Fruit fly (Drosophila melanogaster) whole organism: ENCODE results near the gene Uggt.

Experiments
- CG8478 ChIP-seq: fragments of >200 bp; optimal IDR thresholded peaks from 2 replicates; lab custom pipeline; 2018; ENCODE audit warnings: inconsistent platforms
- Dll ChIP-seq: fragments of >200 bp; optimal IDR thresholded peaks from 2 replicates; lab custom pipeline; 2017
- EcR ChIP-seq, 2 experiments: fragments of >200 bp; optimal IDR thresholded peaks; 2 replicates each; lab custom pipeline; 2017; ENCODE audit warnings: missing biosample characterization in 2 of 2, missing genetic modification characterization in 2 of 2, missing genetic modification reagents in 2 of 2
- pan ChIP-seq: fragments of >200 bp; optimal IDR thresholded peaks from 2 replicates; lab custom pipeline; 2017
- psq ChIP-seq: fragments of >200 bp; optimal IDR thresholded peaks from 2 replicates; lab custom pipeline; 2017
- usp ChIP-seq: fragments of >200 bp; optimal IDR thresholded peaks from 2 replicates; lab custom pipeline; 2017; ENCODE audit warnings: missing biosample characterization, missing genetic modification characterization, mixed read lengths

Uggt gene

dm6 chr3L:18861893-18862292 is 10.7 kb upstream of the Uggt start:
- TF ChIP-seq psq (lab: Kevin White, UChicago) (no peak), CG8478 (lab: Kevin White, UChicago) (no peak), Dll (lab: Kevin White, UChicago) (no peak), usp (GFP tag; lab: Kevin White, UChicago) (no peak), EcR (GFP tag; optimal IDR thresholded peaks at IDR 0.05; lab: Kevin White, UChicago) (no peak), pan (lab: Kevin White, UChicago) (no peak)

DNA sequence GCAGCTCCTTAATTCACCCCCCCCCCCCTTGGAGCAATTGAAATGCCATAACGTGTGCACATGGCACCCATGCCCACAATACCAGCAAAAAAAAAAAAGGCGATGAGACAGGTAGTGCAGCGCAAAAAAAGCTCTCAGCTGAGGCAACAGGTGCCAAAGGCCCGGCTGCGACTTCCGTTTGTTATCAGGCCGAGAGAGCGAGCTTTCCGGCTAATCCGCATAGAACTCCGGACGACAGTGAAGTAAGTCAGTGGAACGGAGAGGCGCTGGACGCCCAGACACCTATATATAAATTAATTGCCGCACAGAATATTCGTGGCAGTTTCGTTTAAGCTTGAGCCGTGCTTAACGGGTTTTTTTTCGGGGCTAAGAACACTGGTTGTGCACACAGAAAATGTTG is 9.2 kb upstream of the Uggt start, which contains the start of gene CG6865:
Gene CG6865 (plus strand): TSS at position 321 of the 400 bp plus-strand sequence.
- TF ChIP-seq pan (lab: Kevin White, UChicago): no peak
- TF ChIP-seq EcR (GFP tag; optimal IDR thresholded peaks at IDR 0.05; lab: Kevin White, UChicago): no peak
- no peak for TF ChIP-seq psq (lab: Kevin White, UChicago)
- TF ChIP-seq CG8478 (lab: Kevin White, UChicago): no peak
- TF ChIP-seq usp (GFP tag; lab: Kevin White, UChicago): no peak
- TF ChIP-seq Dll (lab: Kevin White, UChicago): no peak

dm6 chr3L:18865447-18866367 is 6.8 kb upstream of the Uggt start, which contains the start of gene CG14074:
TSS of gene CG14074 (plus strand) at chr3L:18866225.
- TF ChIP-seq pan (lab: Kevin White, UChicago): no peak
- peak; percentile 20 for TF ChIP-seq CG8478 (lab: Kevin White, UChicago)
- no peak for TF ChIP-seq EcR (GFP tag; optimal IDR thresholded peaks at IDR 0.05; lab: Kevin White, UChicago)
- TF ChIP-seq psq (lab: Kevin White, UChicago): no peak
- no peak for TF ChIP-seq usp (GFP tag; lab: Kevin White, UChicago)
- no peak for TF ChIP-seq Dll (lab: Kevin White, UChicago)

DNA sequence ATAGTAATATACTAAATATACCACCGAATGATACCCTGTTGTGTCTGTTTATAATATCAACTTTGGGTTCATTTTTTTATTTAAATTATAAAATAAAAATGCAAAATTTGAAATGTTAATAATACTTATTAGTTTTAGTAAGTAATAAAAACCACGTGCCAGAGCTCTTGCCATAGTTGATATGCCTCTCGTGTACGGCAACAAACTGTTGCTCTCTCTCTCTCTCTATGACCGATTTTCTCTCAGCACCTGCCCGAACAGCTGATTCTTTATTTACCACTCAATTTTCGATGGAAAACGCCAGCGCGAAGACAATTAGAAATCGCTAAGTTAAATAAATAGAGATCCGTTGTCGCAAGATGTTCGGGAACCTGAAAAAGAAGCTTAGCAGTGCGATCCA is 5.0 kb upstream of the Uggt start, which contains the start of gene Dysb:
Gene Dysb (plus strand): TSS at position 251 of the 400 bp plus-strand sequence.
- TF ChIP-seq usp (GFP tag; lab: Kevin White, UChicago) (no peak), EcR (GFP tag; optimal IDR thresholded peaks at IDR 0.05; lab: Kevin White, UChicago) (no peak), CG8478 (lab: Kevin White, UChicago) (no peak), Dll (lab: Kevin White, UChicago) (no peak), psq (lab: Kevin White, UChicago) (no peak), pan (lab: Kevin White, UChicago) (no peak)

dm6 chr3L:18869035-18869826 is 3.3 kb upstream of the Uggt start, which contains the start of gene Grx1:
TSS of gene Grx1 (plus strand) at chr3L:18869230.
- TF ChIP-seq pan (lab: Kevin White, UChicago) (no peak), psq (lab: Kevin White, UChicago) (no peak), EcR (GFP tag; optimal IDR thresholded peaks at IDR 0.05; lab: Kevin White, UChicago) (no peak), CG8478 (lab: Kevin White, UChicago) (no peak), Dll (lab: Kevin White, UChicago) (no peak), usp (GFP tag; lab: Kevin White, UChicago) (no peak)

- TF ChIP-seq usp (GFP tag; lab: Kevin White, UChicago): no peak
- no peak for TF ChIP-seq Dll (lab: Kevin White, UChicago)
- no peak for TF ChIP-seq pan (lab: Kevin White, UChicago)
- no peak for TF ChIP-seq psq (lab: Kevin White, UChicago)
- no peak for TF ChIP-seq EcR (GFP tag; optimal IDR thresholded peaks at IDR 0.05; lab: Kevin White, UChicago)
- no peak for TF ChIP-seq CG8478 (lab: Kevin White, UChicago)
Observed at dm6 chr3L:18870027-18870426, 2.5 kb upstream of the Uggt start, which contains the start of gene Blos3. TSS of gene Blos3 (plus strand) at chr3L:18870224.

DNA sequence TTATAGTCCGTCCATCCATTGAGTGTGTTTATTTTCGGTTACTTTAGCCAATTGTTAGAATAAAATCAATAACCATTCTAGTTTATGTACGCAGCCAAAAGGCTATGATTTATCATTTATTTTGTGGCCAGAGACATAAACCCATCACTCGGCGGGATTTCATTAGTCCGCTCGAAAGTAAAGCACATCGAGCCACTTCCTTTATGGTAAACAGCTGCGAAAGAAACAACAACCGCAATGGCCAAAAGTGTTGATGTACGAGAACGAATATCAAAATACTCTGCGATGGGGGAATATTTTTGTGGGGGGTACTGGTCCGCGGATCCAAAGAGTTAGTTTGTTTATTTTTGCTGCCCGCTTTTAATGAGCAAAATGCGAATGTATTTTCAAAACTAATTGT is 9.1 kb downstream of the Uggt start:
- TF ChIP-seq Dll (lab: Kevin White, UChicago): no peak
- TF ChIP-seq usp (GFP tag; lab: Kevin White, UChicago): no peak
- TF ChIP-seq CG8478 (lab: Kevin White, UChicago): no peak
- TF ChIP-seq EcR (GFP tag; optimal IDR thresholded peaks at IDR 0.05; lab: Kevin White, UChicago): no peak

DNA sequence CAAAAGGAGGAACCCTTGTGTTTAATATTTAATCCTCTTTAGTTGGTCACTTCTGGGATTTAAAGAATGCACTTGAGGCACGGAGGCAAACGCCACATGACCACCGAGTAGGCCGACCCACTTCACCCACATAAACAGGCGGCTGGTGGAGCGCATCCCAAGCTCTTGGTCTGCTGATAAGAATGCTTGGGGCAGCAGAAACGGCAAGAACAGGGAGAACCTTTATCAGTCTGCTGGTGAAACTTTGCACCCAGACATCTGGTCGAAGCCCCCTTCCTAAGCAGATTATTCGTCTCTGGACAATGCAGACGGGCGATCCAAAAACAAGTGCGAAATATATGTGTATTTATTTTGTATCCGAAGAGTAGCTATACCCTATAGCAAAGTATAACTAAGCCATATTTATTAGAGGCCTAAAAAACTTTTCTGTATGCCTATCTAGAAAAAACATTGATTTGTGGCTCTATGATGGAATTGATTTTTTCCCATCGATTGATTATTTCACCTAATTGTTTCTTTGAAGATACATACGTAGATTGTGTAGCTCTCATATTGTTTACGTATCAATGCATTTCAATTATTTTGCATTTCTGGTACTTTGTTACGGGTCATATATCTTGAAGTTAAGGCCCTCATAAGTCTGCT is 16.8 kb downstream of the Uggt start:
- TF ChIP-seq EcR (GFP tag; optimal IDR thresholded peaks at IDR 0.05; lab: Kevin White, UChicago) (no peak), CG8478 (lab: Kevin White, UChicago) (no peak), Dll (lab: Kevin White, UChicago) (no peak), psq (lab: Kevin White, UChicago) (no peak), usp (GFP tag; lab: Kevin White, UChicago) (no peak), pan (lab: Kevin White, UChicago) (no peak)

DNA sequence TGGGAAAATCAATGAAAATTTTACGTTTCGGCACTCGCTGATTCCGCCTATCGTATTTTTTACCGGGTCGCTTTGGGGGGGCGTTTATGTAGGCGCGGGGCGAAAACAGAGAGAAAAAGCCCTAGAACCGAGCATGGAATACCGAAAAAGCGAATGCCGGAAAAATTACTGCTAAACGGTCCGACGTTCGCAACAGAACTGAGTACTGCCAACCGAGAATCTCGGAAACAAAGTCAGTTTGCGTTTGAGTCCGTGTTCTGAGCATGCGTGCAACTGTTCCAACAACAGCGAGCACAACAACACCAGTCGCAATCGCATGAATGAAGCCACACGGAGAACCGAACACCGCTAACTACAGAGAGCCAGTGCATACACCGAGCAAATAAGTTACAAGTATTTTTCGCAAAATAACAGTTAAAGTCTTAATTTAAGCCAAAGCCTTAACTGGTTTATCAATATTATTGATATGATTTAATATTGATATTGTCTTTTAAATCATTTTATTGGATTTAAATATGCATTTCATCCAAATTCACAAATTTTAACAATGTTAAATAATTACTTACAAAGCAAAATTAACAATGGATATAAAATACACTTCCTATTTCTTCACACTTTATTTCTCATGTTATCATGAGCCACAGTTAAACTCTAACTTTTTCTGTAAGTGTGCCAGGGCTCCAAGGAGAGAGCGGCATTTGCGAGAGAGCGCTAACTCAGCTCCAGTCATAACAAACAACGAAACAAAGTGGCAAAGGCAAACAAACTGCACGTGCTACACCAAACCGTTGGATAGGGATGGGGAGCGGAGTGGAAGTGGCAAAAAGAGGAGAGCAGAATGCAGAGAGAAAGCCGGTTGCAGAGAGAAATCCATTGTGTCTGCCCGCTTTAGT is 18.0 kb downstream of the Uggt start, which contains the start of gene CG3961:
Gene CG3961 (minus strand): TSS at position 201 of the 893 bp plus-strand sequence.
- TF ChIP-seq pan (lab: Kevin White, UChicago) (no peak), psq (lab: Kevin White, UChicago) (no peak), Dll (lab: Kevin White, UChicago) (no peak), EcR (GFP tag; optimal IDR thresholded peaks at IDR 0.05; lab: Kevin White, UChicago) (no peak), usp (GFP tag; lab: Kevin White, UChicago) (no peak), CG8478 (lab: Kevin White, UChicago) (no peak)
